Worm (Caenorhabditis elegans) whole organism, young adult: ENCODE measurements around the gene ocr-3.

Source experiments
- B0336.3 ChIP-seq: fragments of 200-800 bp; sonication (Bioruptor generic); IDR thresholded peaks from 2 replicates; pipeline ENCODE4 v1.3.6; 2022; ENCODE audit warnings: missing genetic modification characterization, missing compliant biosample characterization
- F22D6.2 ChIP-seq: sonication (generic microtip); optimal IDR thresholded peaks from 2 replicates; lab custom pipeline; 2016; ENCODE audit warnings: mild to moderate bottlenecking, missing genetic modification characterization, missing compliant biosample characterization
- F23B12.7 ChIP-seq: sonication (generic microtip); optimal IDR thresholded peaks from 2 replicates; lab custom pipeline; 2017; ENCODE audit warnings: missing genetic modification characterization, mild to moderate bottlenecking, missing compliant biosample characterization, antibody characterized with exemption, moderate library complexity; ENCODE audit not compliant: insufficient read depth
- F37B4.10 ChIP-seq: fragments of 200-800 bp; sonication (Bioruptor generic); IDR thresholded peaks from 2 replicates; pipeline ENCODE4 v1.3.6; 2022; ENCODE audit warnings: missing genetic modification characterization, missing compliant biosample characterization
- F49E8.2 ChIP-seq: sonication (generic microtip); optimal IDR thresholded peaks from 3 replicates; lab custom pipeline; 2017; ENCODE audit warnings: missing genetic modification characterization, mild to moderate bottlenecking, missing compliant biosample characterization, antibody characterized with exemption, moderate library complexity; ENCODE audit not compliant: insufficient read depth
- F57C9.4 ChIP-seq: sonication (generic microtip); optimal IDR thresholded peaks from 2 replicates; lab custom pipeline; 2017; ENCODE audit warnings: mild to moderate bottlenecking, missing genetic modification characterization, missing compliant biosample characterization
- K11D2.4 ChIP-seq: fragments of 200-800 bp; sonication (Bioruptor generic); IDR thresholded peaks from 2 replicates; pipeline ENCODE4 v1.3.6; 2022; ENCODE audit warnings: missing genetic modification reagents, missing genetic modification characterization, missing compliant biosample characterization
- Y53G8AR.9 ChIP-seq: fragments of 200-800 bp; sonication (Bioruptor generic); conservative IDR thresholded peaks from 2 replicates; pipeline ENCODE4 v1.3.6; 2022; ENCODE audit warnings: missing genetic modification reagents, missing genetic modification characterization, missing compliant biosample characterization
- Y79H2A.3 ChIP-seq: fragments of 200-800 bp; sonication (Bioruptor generic); conservative IDR thresholded peaks from 2 replicates; pipeline ENCODE4 v1.3.6; 2022; ENCODE audit warnings: missing genetic modification reagents, missing genetic modification characterization, missing compliant biosample characterization
- ZK185.1 ChIP-seq: sonication (generic microtip); optimal IDR thresholded peaks from 2 replicates; lab custom pipeline; 2016; ENCODE audit warnings: mild to moderate bottlenecking, missing genetic modification characterization, missing compliant biosample characterization; ENCODE audit not compliant: poor library complexity, severe bottlenecking
- aptf-2 ChIP-seq: fragments of 200-800 bp; sonication (Bioruptor generic); conservative IDR thresholded peaks from 2 replicates; pipeline ENCODE4 v1.3.6; 2022; ENCODE audit warnings: missing genetic modification reagents, missing genetic modification characterization, missing compliant biosample characterization
- aptf-3 ChIP-seq: fragments of 200-800 bp; sonication (Bioruptor generic); IDR thresholded peaks from 2 replicates; pipeline ENCODE4 v1.3.6; 2022; ENCODE audit warnings: missing genetic modification characterization, missing compliant biosample characterization
- atf-7 ChIP-seq: sonication (generic microtip); optimal IDR thresholded peaks from 2 replicates; lab custom pipeline; 2017; ENCODE audit warnings: mild to moderate bottlenecking, missing genetic modification characterization, missing compliant biosample characterization
- bed-2 ChIP-seq: fragments of 200-800 bp; sonication (Bioruptor generic); IDR thresholded peaks from 2 replicates; pipeline ENCODE4 v1.3.6; 2022; ENCODE audit warnings: missing genetic modification reagents, missing genetic modification characterization, missing compliant biosample characterization
- ceh-27 ChIP-seq: fragments of 200-800 bp; sonication (Bioruptor generic); optimal IDR thresholded peaks from 2 replicates; lab custom pipeline; 2018; ENCODE audit warnings: mild to moderate bottlenecking, missing genetic modification characterization, moderate library complexity, missing compliant biosample characterization
- chd-7 ChIP-seq: sonication (generic microtip); optimal IDR thresholded peaks from 2 replicates; lab custom pipeline; 2016; ENCODE audit warnings: mild to moderate bottlenecking, missing genetic modification characterization, moderate library complexity, missing compliant biosample characterization
- dox-1 ChIP-seq: fragments of 200-800 bp; sonication (Bioruptor generic); IDR thresholded peaks from 2 replicates; pipeline ENCODE4 v1.3.6; 2022; ENCODE audit warnings: missing genetic modification reagents, missing genetic modification characterization, missing compliant biosample characterization
- egl-18 ChIP-seq: fragments of 200-800 bp; sonication (Bioruptor generic); IDR thresholded peaks from 2 replicates; pipeline ENCODE4 v1.3.6; 2022; ENCODE audit warnings: missing genetic modification reagents, missing genetic modification characterization, missing compliant biosample characterization
- ets-4 ChIP-seq: fragments of 200-800 bp; sonication (Bioruptor generic); optimal IDR thresholded peaks from 2 replicates; lab custom pipeline; 2018; ENCODE audit warnings: mild to moderate bottlenecking, missing genetic modification characterization, missing compliant biosample characterization
- fkh-3 ChIP-seq: sonication (generic microtip); optimal IDR thresholded peaks from 2 replicates; lab custom pipeline; 2016; ENCODE audit warnings: mild to moderate bottlenecking, missing genetic modification characterization, missing compliant biosample characterization
- gei-17 ChIP-seq: fragments of 200-800 bp; sonication (Bioruptor generic); optimal IDR thresholded peaks from 2 replicates; lab custom pipeline; 2018; ENCODE audit warnings: mild to moderate bottlenecking, missing genetic modification characterization, missing compliant biosample characterization
- hlh-12 ChIP-seq: sonication (generic microtip); optimal IDR thresholded peaks from 2 replicates; lab custom pipeline; 2016; ENCODE audit warnings: missing genetic modification characterization, missing compliant biosample characterization
- hlh-26 ChIP-seq: fragments of 200-800 bp; sonication (Bioruptor generic); conservative IDR thresholded peaks from 2 replicates; pipeline ENCODE4 v1.3.6; 2022; ENCODE audit warnings: missing genetic modification reagents, missing genetic modification characterization, missing compliant biosample characterization
- hmg-20 ChIP-seq: fragments of 200-800 bp; sonication (Bioruptor generic); IDR thresholded peaks from 2 replicates; pipeline ENCODE4 v1.3.6; 2022; ENCODE audit warnings: missing genetic modification reagents, missing genetic modification characterization, missing compliant biosample characterization
- hrde-1 ChIP-seq: sonication (generic microtip); optimal IDR thresholded peaks from 2 replicates; lab custom pipeline; 2016; ENCODE audit warnings: missing genetic modification characterization, mild to moderate bottlenecking, missing compliant biosample characterization, moderate library complexity, missing genotype, missing genetic modification reagents, borderline replicate concordance
- let-526 ChIP-seq: fragments of 200-800 bp; sonication (Bioruptor generic); IDR thresholded peaks from 2 replicates; pipeline ENCODE4 v1.3.6; 2022; ENCODE audit warnings: missing genetic modification reagents, missing genetic modification characterization, missing compliant biosample characterization
- lin-35 ChIP-seq, 3 experiments: fragments of 150-350 bp in 2 of 3; sonication (generic microtip) in 1 of 3; optimal IDR thresholded peaks; 2 replicates each; lab custom pipeline; 2014 to 2018; ENCODE audit warnings: missing biosample characterization in 3 of 3, missing genetic modification characterization in 3 of 3, missing genetic modification reagents in 3 of 3
- lin-40 ChIP-seq: sonication (generic microtip); optimal IDR thresholded peaks from 2 replicates; lab custom pipeline; 2016; ENCODE audit warnings: missing genetic modification characterization, mild to moderate bottlenecking, missing compliant biosample characterization, missing genotype, missing genetic modification reagents
- madf-6 ChIP-seq: fragments of 200-800 bp; sonication (Bioruptor generic); IDR thresholded peaks from 2 replicates; pipeline ENCODE4 v1.3.6; 2022; ENCODE audit warnings: missing genetic modification reagents, missing genetic modification characterization, missing compliant biosample characterization
- mel-28 ChIP-seq: sonication (generic microtip); optimal IDR thresholded peaks from 2 replicates; lab custom pipeline; 2016; ENCODE audit warnings: borderline replicate concordance, mild to moderate bottlenecking, missing genetic modification characterization, missing compliant biosample characterization
- mes-4 ChIP-seq: sonication (generic microtip); optimal IDR thresholded peaks from 2 replicates; lab custom pipeline; 2016; ENCODE audit warnings: missing genotype, missing genetic modification characterization, missing compliant biosample characterization
- mxl-1 ChIP-seq: sonication (generic microtip); optimal IDR thresholded peaks from 2 replicates; lab custom pipeline; 2016; ENCODE audit warnings: missing genetic modification characterization, missing compliant biosample characterization
- nfyb-1 ChIP-seq: fragments of 200-800 bp; sonication (Bioruptor generic); IDR thresholded peaks from 2 replicates; pipeline ENCODE4 v1.3.6; 2022; ENCODE audit warnings: missing genetic modification reagents, missing genetic modification characterization, missing compliant biosample characterization
- rcor-1 ChIP-seq: fragments of 200-800 bp; sonication (Bioruptor generic); IDR thresholded peaks from 2 replicates; pipeline ENCODE4 v1.3.6; 2022; ENCODE audit warnings: missing genetic modification reagents, missing genetic modification characterization, missing compliant biosample characterization
- rec-8 ChIP-seq, 2 experiments: sonication (generic microtip); optimal IDR thresholded peaks; 2 replicates each; lab custom pipeline; 2016; ENCODE audit warnings: mild to moderate bottlenecking in 2 of 2, missing genetic modification characterization in 2 of 2, missing genetic modification reagents in 2 of 2, missing genotype in 2 of 2, missing biosample characterization in 1 of 2, missing compliant biosample characterization in 1 of 2, moderate library complexity in 1 of 2
- repo-1 ChIP-seq: sonication (generic microtip); optimal IDR thresholded peaks from 2 replicates; lab custom pipeline; 2017; ENCODE audit warnings: mild to moderate bottlenecking, missing genetic modification characterization, missing compliant biosample characterization
- sdz-38 ChIP-seq: sonication (generic microtip); optimal IDR thresholded peaks from 2 replicates; lab custom pipeline; 2016; ENCODE audit warnings: missing genotype, missing genetic modification characterization, missing compliant biosample characterization
- sea-2 ChIP-seq: fragments of 200-800 bp; sonication (Bioruptor generic); IDR thresholded peaks from 2 replicates; pipeline ENCODE4 v1.3.6; 2022; ENCODE audit warnings: missing genetic modification characterization, missing compliant biosample characterization
- snpc-3.4 ChIP-seq: sonication (generic microtip); optimal IDR thresholded peaks from 2 replicates; lab custom pipeline; 2017; ENCODE audit warnings: missing genetic modification characterization, mild to moderate bottlenecking, missing compliant biosample characterization, antibody characterized with exemption, moderate library complexity, missing genotype, missing genetic modification reagents
- tbx-9 ChIP-seq: sonication (generic microtip); optimal IDR thresholded peaks from 2 replicates; lab custom pipeline; 2016; ENCODE audit warnings: borderline replicate concordance, missing genetic modification characterization, inconsistent platforms, missing compliant biosample characterization
- tlf-1 ChIP-seq: fragments of 200-800 bp; sonication (Bioruptor generic); optimal IDR thresholded peaks from 2 replicates; lab custom pipeline; 2018; ENCODE audit warnings: mild to moderate bottlenecking, missing genetic modification characterization, missing compliant biosample characterization
- unc-62 ChIP-seq: fragments of 150-350 bp; optimal IDR thresholded peaks from 2 replicates; lab custom pipeline; 2014; ENCODE audit warnings: missing biosample characterization, missing genetic modification reagents, missing genetic modification characterization
- ztf-18 ChIP-seq: sonication (generic microtip); optimal IDR thresholded peaks from 2 replicates; lab custom pipeline; 2016; ENCODE audit warnings: missing genotype, mild to moderate bottlenecking, missing genetic modification characterization, missing compliant biosample characterization
- ztf-22 ChIP-seq: fragments of 200-800 bp; sonication (Bioruptor generic); optimal IDR thresholded peaks from 2 replicates; lab custom pipeline; 2018; ENCODE audit warnings: mild to moderate bottlenecking, missing genetic modification characterization, moderate library complexity, missing compliant biosample characterization
- ztf-28 ChIP-seq: fragments of 200-800 bp; sonication (Bioruptor generic); IDR thresholded peaks from 2 replicates; pipeline ENCODE4 v1.3.6; 2022; ENCODE audit warnings: missing genetic modification reagents, missing genetic modification characterization, missing compliant biosample characterization

The ocr-3 gene

ce11 chrX:15176431-15176911 is 7.9 kb downstream of the ocr-3 start, which contains the start of gene col-41:
TSS of gene col-41 (minus strand) at chrX:15176481.
- TF ChIP-seq chd-7 (tag; lab: Kevin White, UChicago) (no peak), mxl-1 (no peak), tbx-9 (tag; lab: Kevin White, UChicago) (no peak), aptf-3 (GFP tag; lab: Robert Waterston, UW) (no peak), rec-8 (tag; optimal IDR thresholded peaks at IDR 0.05; lab: Kevin White, UChicago) (no peak), F22D6.2 (tag; lab: Kevin White, UChicago) (no peak), F23B12.7 (tag; lab: Kevin White, UChicago) (no peak), dox-1 (GFP tag; lab: Robert Waterston, UW) (no peak), egl-18 (GFP tag; lab: Robert Waterston, UW) (no peak), ceh-27 (GFP tag; lab: Kevin White, UChicago) (no peak), sdz-38 (tag; lab: Kevin White, UChicago) (no peak), hlh-26 (GFP tag; lab: Robert Waterston, UW) (no peak), F57C9.4 (no peak), let-526 (GFP tag; lab: Robert Waterston, UW) (no peak), tlf-1 (GFP tag; lab: Kevin White, UChicago) (no peak)

ce11 chrX:15181454-15181853 is 12.9 kb downstream of the ocr-3 start, which contains the start of gene pkhm-2:
TSS of gene pkhm-2 (minus strand) at chrX:15181465.
- TF ChIP-seq unc-62 (no peak), ztf-18 (tag; lab: Kevin White, UChicago) (peak; percentile 98), ZK185.1 (tag; lab: Kevin White, UChicago) (no peak), mel-28 (tag; lab: Kevin White, UChicago) (no peak), bed-2 (0 out of 2 replicates have a peak, but pooled peaks have one; percentile 15), repo-1 (tag; lab: Kevin White, UChicago) (peak; percentile 76), let-526 (GFP tag; lab: Robert Waterston, UW) (peak; percentile 69; the same call in 1 of the 2 replicates), hmg-20 (GFP tag; lab: Robert Waterston, UW) (0 out of 2 replicates have a peak, but pooled peaks have one; percentile 52), atf-7 (tag; lab: Kevin White, UChicago) (peak; percentile 68), aptf-2 (GFP tag; lab: Robert Waterston, UW) (no peak), K11D2.4 (GFP tag; lab: Robert Waterston, UW) (peak; percentile 86), sea-2 (no peak), lin-40 (tag; lab: Kevin White, UChicago) (peak; percentile 93), rcor-1 (GFP tag; lab: Robert Waterston, UW) (peak; percentile 76), F23B12.7 (tag; lab: Kevin White, UChicago) (peak; percentile 69), Y79H2A.3 (GFP tag; lab: Robert Waterston, UW) (no peak), rec-8 (tag; optimal IDR thresholded peaks at IDR 0.05; lab: Kevin White, UChicago) (no peak), gei-17 (peak; percentile 84), F37B4.10 (GFP tag; lab: Robert Waterston, UW) (no peak), lin-35 (GFP tag; optimal IDR thresholded peaks at IDR 0.05; lab: Kevin White, UChicago) (peak in 2 of 3 experiments; percentile 5 to 81), chd-7 (tag; lab: Kevin White, UChicago) (peak; percentile 75), hrde-1 (no peak), dox-1 (GFP tag; lab: Robert Waterston, UW) (peak; percentile 92), nfyb-1 (GFP tag; lab: Robert Waterston, UW) (peak; percentile 86), ets-4 (peak; percentile 89), mes-4 (tag; lab: Kevin White, UChicago) (no peak), B0336.3 (peak; percentile 81), ztf-22 (GFP tag; lab: Kevin White, UChicago) (peak; percentile 64), F49E8.2 (tag; lab: Kevin White, UChicago) (no peak), fkh-3 (tag; lab: Kevin White, UChicago) (no peak), ztf-28 (GFP tag; lab: Robert Waterston, UW) (no peak), snpc-3.4 (tag; lab: Kevin White, UChicago) (no peak), madf-6 (peak; percentile 50), Y53G8AR.9 (GFP tag; lab: Robert Waterston, UW) (peak; percentile 80), egl-18 (GFP tag; lab: Robert Waterston, UW) (peak; percentile 88), mxl-1 (no peak), tlf-1 (GFP tag; lab: Kevin White, UChicago) (peak; percentile 26), hlh-12 (tag; lab: Kevin White, UChicago) (no peak)
